Worm (Caenorhabditis elegans) whole organism, L1 larva: ENCODE measurements around the gene srh-105.

ENCODE experiments used
- nhr-237 ChIP-seq: fragments of 150-350 bp; optimal IDR thresholded peaks from 2 replicates; lab custom pipeline; 2014; ENCODE audit warnings: missing biosample characterization, missing genetic modification characterization
- unc-86 ChIP-seq: sonication (generic microtip); optimal IDR thresholded peaks from 2 replicates; lab custom pipeline; 2016; ENCODE audit warnings: missing genetic modification characterization, missing compliant biosample characterization
- unc-98 ChIP-seq: fragments of 200-800 bp; sonication (Bioruptor generic); IDR thresholded peaks from 2 replicates; pipeline ENCODE4 v1.3.6; 2022; ENCODE audit warnings: missing genetic modification characterization, missing compliant biosample characterization

DNA sequence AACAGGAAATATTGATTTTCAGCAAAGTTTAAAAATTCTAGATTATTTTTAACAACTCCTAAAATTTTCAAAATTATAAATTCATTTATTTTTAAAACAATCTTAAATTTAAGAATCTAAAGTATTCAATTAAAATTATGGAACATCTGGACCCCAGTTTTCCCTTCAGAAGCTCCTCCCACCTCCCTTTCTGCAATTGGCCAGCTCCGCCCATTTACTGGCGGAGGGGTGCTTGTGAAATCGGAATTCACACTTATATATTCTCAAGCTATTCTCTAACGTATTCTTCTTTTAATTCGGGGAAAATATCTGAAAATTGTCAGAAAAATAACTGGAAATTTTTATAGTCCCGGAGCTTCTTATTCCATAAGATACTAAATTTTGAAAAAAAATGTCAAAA, 6.6 kb upstream of the srh-105 start, which contains the start of gene mab-9:
- TF ChIP-seq unc-98 (GFP tag; lab: Robert Waterston, UW) (no peak), nhr-237 (tag; lab: Kevin White, UChicago) (no peak), unc-86 (tag; lab: Kevin White, UChicago) (no peak)
